Worm (Caenorhabditis elegans) whole organism, young adult: ENCODE data around the gene F47B8.2.

Experiments
- F22D6.2 ChIP-seq: sonication (generic microtip); optimal IDR thresholded peaks from 2 replicates; lab custom pipeline; 2016; ENCODE audit warnings: mild to moderate bottlenecking, missing genetic modification characterization, missing compliant biosample characterization
- aptf-2 ChIP-seq: fragments of 200-800 bp; sonication (Bioruptor generic); conservative IDR thresholded peaks from 2 replicates; pipeline ENCODE4 v1.3.6; 2022; ENCODE audit warnings: missing genetic modification reagents, missing genetic modification characterization, missing compliant biosample characterization
- chd-7 ChIP-seq: sonication (generic microtip); optimal IDR thresholded peaks from 2 replicates; lab custom pipeline; 2016; ENCODE audit warnings: mild to moderate bottlenecking, missing genetic modification characterization, moderate library complexity, missing compliant biosample characterization
- egl-18 ChIP-seq: fragments of 200-800 bp; sonication (Bioruptor generic); IDR thresholded peaks from 2 replicates; pipeline ENCODE4 v1.3.6; 2022; ENCODE audit warnings: missing genetic modification reagents, missing genetic modification characterization, missing compliant biosample characterization
- egl-44 ChIP-seq: fragments of 200-800 bp; sonication (Bioruptor generic); IDR thresholded peaks from 2 replicates; pipeline ENCODE4 v1.3.6; 2022; ENCODE audit warnings: missing genetic modification reagents, missing genetic modification characterization, missing compliant biosample characterization
- nhr-27 ChIP-seq: fragments of 200-800 bp; sonication (Bioruptor generic); optimal IDR thresholded peaks from 2 replicates; lab custom pipeline; 2018; ENCODE audit warnings: mild to moderate bottlenecking, missing genetic modification characterization, moderate library complexity, missing compliant biosample characterization
- snpc-4 ChIP-seq, 5 experiments: fragments of 150-350 bp in 1 of 5; sonication (generic microtip) in 4 of 5; optimal IDR thresholded peaks; 2 replicates each; lab custom pipeline; 2014 to 2018; ENCODE audit warnings: missing genetic modification characterization in 5 of 5, missing biosample characterization in 3 of 5, antibody characterized with exemption in 2 of 5, mild to moderate bottlenecking in 2 of 5, missing compliant biosample characterization in 2 of 5, missing genotype in 2 of 5, moderate library complexity in 2 of 5, missing genetic modification reagents in 1 of 5
- ztf-6 ChIP-seq: fragments of 200-800 bp; sonication (Bioruptor generic); IDR thresholded peaks from 2 replicates; pipeline ENCODE4 v1.3.6; 2022; ENCODE audit warnings: missing genetic modification reagents, missing genetic modification characterization, missing compliant biosample characterization

ce11 chrV:14334901-14335300 is 18.5 kb upstream of the F47B8.2 start, which contains the start of gene srm-5:
- TF ChIP-seq egl-44 (GFP tag; lab: Robert Waterston, UW) (no peak), chd-7 (tag; lab: Kevin White, UChicago) (no peak), F22D6.2 (no peak), nhr-27 (no peak), ztf-6 (GFP tag; lab: Robert Waterston, UW) (no peak), aptf-2 (GFP tag; lab: Robert Waterston, UW) (no peak), snpc-4 (GFP tag; optimal IDR thresholded peaks at IDR 0.05; lab: Kevin White, UChicago) (no peak), snpc-4 (tag; optimal IDR thresholded peaks at IDR 0.05; lab: Kevin White, UChicago) (no peak), egl-18 (GFP tag; lab: Robert Waterston, UW) (no peak)
